Worm (Caenorhabditis elegans) whole organism, young adult: Measurements from ENCODE around the gene mpk-1.

Experiments used
- B0261.1 ChIP-seq: sonication (generic microtip); optimal IDR thresholded peaks from 2 replicates; lab custom pipeline; 2016; ENCODE audit warnings: mild to moderate bottlenecking, missing genetic modification characterization, moderate library complexity, missing compliant biosample characterization
- F10E7.11 ChIP-seq: sonication (generic microtip); optimal IDR thresholded peaks from 2 replicates; lab custom pipeline; 2017; ENCODE audit warnings: mild to moderate bottlenecking, missing genetic modification characterization, moderate library complexity, missing compliant biosample characterization
- F49E8.2 ChIP-seq: sonication (generic microtip); optimal IDR thresholded peaks from 3 replicates; lab custom pipeline; 2017; ENCODE audit warnings: missing genetic modification characterization, mild to moderate bottlenecking, missing compliant biosample characterization, antibody characterized with exemption, moderate library complexity; ENCODE audit not compliant: insufficient read depth
- F52B5.7 ChIP-seq: sonication (generic microtip); optimal IDR thresholded peaks from 2 replicates; lab custom pipeline; 2016; ENCODE audit warnings: mild to moderate bottlenecking, missing genetic modification characterization, missing compliant biosample characterization
- T26A5.8 ChIP-seq: sonication (generic microtip); optimal IDR thresholded peaks from 2 replicates; lab custom pipeline; 2016; ENCODE audit warnings: missing genetic modification characterization, missing compliant biosample characterization
- Y53F4B.3 ChIP-seq: fragments of 200-800 bp; sonication (Bioruptor generic); IDR thresholded peaks from 2 replicates; pipeline ENCODE4 v1.3.6; 2022; ENCODE audit warnings: missing genetic modification reagents, missing genetic modification characterization, missing compliant biosample characterization
- ZK185.1 ChIP-seq: sonication (generic microtip); optimal IDR thresholded peaks from 2 replicates; lab custom pipeline; 2016; ENCODE audit warnings: mild to moderate bottlenecking, missing genetic modification characterization, missing compliant biosample characterization; ENCODE audit not compliant: poor library complexity, severe bottlenecking
- ama-1 ChIP-seq, 3 experiments: fragments of 150-350 bp in 1 of 3; sonication (generic microtip) in 2 of 3; optimal IDR thresholded peaks; 2 replicates each; lab custom pipeline; 2014 to 2018; ENCODE audit warnings: missing biosample characterization in 2 of 3, missing genetic modification characterization in 2 of 3, missing genetic modification reagents in 2 of 3
- atf-7 ChIP-seq: sonication (generic microtip); optimal IDR thresholded peaks from 2 replicates; lab custom pipeline; 2017; ENCODE audit warnings: mild to moderate bottlenecking, missing genetic modification characterization, missing compliant biosample characterization
- attf-3 ChIP-seq: fragments of 200-800 bp; sonication (Bioruptor generic); conservative IDR thresholded peaks from 2 replicates; pipeline ENCODE4 v1.3.6; 2022; ENCODE audit warnings: missing genetic modification reagents, missing genetic modification characterization, missing compliant biosample characterization
- ccch-3 ChIP-seq: fragments of 200-800 bp; sonication (Bioruptor generic); optimal IDR thresholded peaks from 2 replicates; lab custom pipeline; 2018; ENCODE audit warnings: mild to moderate bottlenecking, missing genetic modification characterization, missing compliant biosample characterization
- cebp-2 ChIP-seq: fragments of 200-800 bp; sonication (Bioruptor generic); IDR thresholded peaks from 2 replicates; pipeline ENCODE4 v1.3.6; 2022; ENCODE audit warnings: missing genetic modification characterization, missing compliant biosample characterization
- ceh-100 ChIP-seq: fragments of 200-800 bp; sonication (Bioruptor generic); IDR thresholded peaks from 2 replicates; pipeline ENCODE4 v1.3.6; 2022; ENCODE audit warnings: missing genetic modification reagents, missing genetic modification characterization, missing compliant biosample characterization
- ceh-58 ChIP-seq: fragments of 200-800 bp; sonication (Bioruptor generic); IDR thresholded peaks from 2 replicates; pipeline ENCODE4 v1.3.6; 2022; ENCODE audit warnings: missing genetic modification characterization, missing compliant biosample characterization
- ceh-91 ChIP-seq: fragments of 200-800 bp; sonication (Bioruptor generic); IDR thresholded peaks from 2 replicates; pipeline ENCODE4 v1.3.6; 2022; ENCODE audit warnings: missing genetic modification reagents, missing genetic modification characterization, missing compliant biosample characterization
- chd-7 ChIP-seq: sonication (generic microtip); optimal IDR thresholded peaks from 2 replicates; lab custom pipeline; 2016; ENCODE audit warnings: mild to moderate bottlenecking, missing genetic modification characterization, moderate library complexity, missing compliant biosample characterization
- die-1 ChIP-seq: sonication (generic microtip); optimal IDR thresholded peaks from 2 replicates; lab custom pipeline; 2016; ENCODE audit warnings: missing genotype, mild to moderate bottlenecking, missing genetic modification characterization, missing compliant biosample characterization
- egrh-3 ChIP-seq: fragments of 200-800 bp; sonication (Bioruptor generic); IDR thresholded peaks from 2 replicates; pipeline ENCODE4 v1.3.6; 2022; ENCODE audit warnings: missing genetic modification reagents, missing genetic modification characterization, missing compliant biosample characterization
- ekl-4 ChIP-seq: fragments of 200-800 bp; sonication (Bioruptor generic); IDR thresholded peaks from 2 replicates; pipeline ENCODE4 v1.3.6; 2022; ENCODE audit warnings: missing genetic modification reagents, missing genetic modification characterization, missing compliant biosample characterization
- gei-17 ChIP-seq: fragments of 200-800 bp; sonication (Bioruptor generic); optimal IDR thresholded peaks from 2 replicates; lab custom pipeline; 2018; ENCODE audit warnings: mild to moderate bottlenecking, missing genetic modification characterization, missing compliant biosample characterization
- hmg-1.2 ChIP-seq: fragments of 200-800 bp; sonication (Bioruptor generic); IDR thresholded peaks from 2 replicates; pipeline ENCODE4 v1.3.6; 2022; ENCODE audit warnings: missing genetic modification reagents, missing genetic modification characterization, missing compliant biosample characterization
- hrde-1 ChIP-seq: sonication (generic microtip); optimal IDR thresholded peaks from 2 replicates; lab custom pipeline; 2016; ENCODE audit warnings: missing genetic modification characterization, mild to moderate bottlenecking, missing compliant biosample characterization, moderate library complexity, missing genotype, missing genetic modification reagents, borderline replicate concordance
- lag-1 ChIP-seq: fragments of 200-800 bp; sonication (Bioruptor generic); IDR thresholded peaks from 2 replicates; pipeline ENCODE4 v1.3.6; 2022; ENCODE audit warnings: missing genetic modification reagents, missing genetic modification characterization, missing compliant biosample characterization
- let-607 ChIP-seq, 2 experiments: fragments of 200-800 bp in 1 of 2; sonication (Bioruptor generic) in 1 of 2; sonication (generic microtip) in 1 of 2; optimal IDR thresholded peaks; 2 replicates each; lab custom pipeline; 2016 to 2018; ENCODE audit warnings: mild to moderate bottlenecking in 2 of 2, missing compliant biosample characterization in 2 of 2, missing genetic modification characterization in 2 of 2, moderate library complexity in 2 of 2, missing genotype in 1 of 2
- lsy-27 ChIP-seq: sonication (generic microtip); optimal IDR thresholded peaks from 2 replicates; lab custom pipeline; 2017; ENCODE audit warnings: missing genetic modification characterization, mild to moderate bottlenecking, missing compliant biosample characterization, antibody characterized with exemption, missing genotype, borderline replicate concordance; ENCODE audit not compliant: insufficient read depth
- madf-3 ChIP-seq: fragments of 200-800 bp; sonication (Bioruptor generic); IDR thresholded peaks from 2 replicates; pipeline ENCODE4 v1.3.6; 2022; ENCODE audit warnings: missing genetic modification reagents, missing genetic modification characterization, missing compliant biosample characterization
- mel-28 ChIP-seq: sonication (generic microtip); optimal IDR thresholded peaks from 2 replicates; lab custom pipeline; 2016; ENCODE audit warnings: borderline replicate concordance, mild to moderate bottlenecking, missing genetic modification characterization, missing compliant biosample characterization
- nfya-1 ChIP-seq: sonication (generic microtip); optimal IDR thresholded peaks from 2 replicates; lab custom pipeline; 2017; ENCODE audit warnings: antibody characterized with exemption, missing compliant biosample characterization, missing genetic modification characterization, borderline replicate concordance; ENCODE audit not compliant: insufficient read depth
- nfyb-1 ChIP-seq: fragments of 200-800 bp; sonication (Bioruptor generic); IDR thresholded peaks from 2 replicates; pipeline ENCODE4 v1.3.6; 2022; ENCODE audit warnings: missing genetic modification reagents, missing genetic modification characterization, missing compliant biosample characterization
- nhr-120 ChIP-seq: fragments of 200-800 bp; sonication (Bioruptor generic); IDR thresholded peaks from 2 replicates; pipeline ENCODE4 v1.3.6; 2022; ENCODE audit warnings: missing genetic modification characterization, missing compliant biosample characterization
- nhr-90 ChIP-seq: sonication (generic microtip); optimal IDR thresholded peaks from 2 replicates; lab custom pipeline; 2016; ENCODE audit warnings: missing genotype, mild to moderate bottlenecking, missing genetic modification characterization, missing compliant biosample characterization
- pbrm-1 ChIP-seq: fragments of 200-800 bp; sonication (Bioruptor generic); IDR thresholded peaks from 2 replicates; pipeline ENCODE4 v1.3.6; 2022; ENCODE audit warnings: missing genetic modification reagents, missing genetic modification characterization, missing compliant biosample characterization
- snpc-1.3 ChIP-seq: sonication (generic microtip); optimal IDR thresholded peaks from 2 replicates; lab custom pipeline; 2017; ENCODE audit warnings: missing genetic modification characterization, mild to moderate bottlenecking, missing compliant biosample characterization, antibody characterized with exemption, moderate library complexity, missing genotype, missing genetic modification reagents; ENCODE audit not compliant: insufficient read depth
- zfh-2 ChIP-seq: fragments of 200-800 bp; sonication (Bioruptor generic); conservative IDR thresholded peaks from 2 replicates; pipeline ENCODE4 v1.3.6; 2022; ENCODE audit warnings: missing genetic modification reagents, missing genetic modification characterization, missing compliant biosample characterization
- zim-3 ChIP-seq: sonication (generic microtip); optimal IDR thresholded peaks from 2 replicates; lab custom pipeline; 2017; ENCODE audit warnings: mild to moderate bottlenecking, missing genetic modification characterization, moderate library complexity, missing compliant biosample characterization

The mpk-1 gene

DNA sequence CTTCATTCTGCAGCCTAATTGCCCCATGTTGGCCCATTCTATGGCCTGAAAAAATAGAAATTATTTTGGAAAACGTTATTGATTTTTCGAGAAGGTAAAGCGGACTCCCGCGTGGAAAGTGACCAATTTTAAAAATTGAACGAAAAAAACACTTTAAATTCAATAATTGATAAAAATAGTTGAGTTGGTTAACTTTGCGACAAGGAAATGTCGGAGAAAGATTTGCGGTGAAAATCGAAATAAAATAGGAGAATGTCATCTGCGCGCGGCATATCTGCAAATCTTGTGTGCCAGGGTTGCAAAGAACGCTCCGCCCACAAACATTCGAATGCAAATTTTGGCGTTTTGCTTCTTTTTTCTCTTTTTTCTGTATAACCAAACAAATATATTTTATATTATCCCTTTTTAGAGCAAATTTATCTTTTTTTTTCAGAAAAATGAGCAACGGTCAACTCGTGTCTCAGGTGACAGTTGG, 57.0 kb downstream of the mpk-1 start, which contains the start of the genes rnf-121 and C16C10.4 (continued):
- TF ChIP-seq T26A5.8 (no peak), nhr-90 (tag; lab: Kevin White, UChicago) (no peak), Y53F4B.3 (GFP tag; lab: Robert Waterston, UW) (no peak), zfh-2 (GFP tag; lab: Robert Waterston, UW) (no peak), let-607 (tag; optimal IDR thresholded peaks at IDR 0.05; lab: Kevin White, UChicago) (peak in 1 of 2 experiments; percentile 42), nfyb-1 (GFP tag; lab: Robert Waterston, UW) (peak; percentile 77; the same call in 1 of the 2 replicates), ama-1 (optimal IDR thresholded peaks at IDR 0.05; lab: Kevin White, UChicago) (no peak), ama-1 (GFP tag; optimal IDR thresholded peaks at IDR 0.05; lab: Kevin White, UChicago) (peak in 1 of 2 experiments; percentile 62), atf-7 (tag; lab: Kevin White, UChicago) (no peak), B0261.1 (no peak), snpc-1.3 (tag; lab: Kevin White, UChicago) (peak; percentile 71), zim-3 (tag; lab: Kevin White, UChicago) (no peak), attf-3 (GFP tag; lab: Robert Waterston, UW) (no peak), pbrm-1 (GFP tag; lab: Robert Waterston, UW) (peak; percentile 31; the same call in 1 of the 2 replicates), nhr-120 (GFP tag; lab: Robert Waterston, UW) (no peak), lag-1 (GFP tag; lab: Robert Waterston, UW) (no peak), ekl-4 (GFP tag; lab: Robert Waterston, UW) (peak; percentile 60; the same call in 1 of the 2 replicates), ceh-91 (GFP tag; lab: Robert Waterston, UW) (no peak), nfya-1 (tag; lab: Kevin White, UChicago) (no peak), chd-7 (tag; lab: Kevin White, UChicago) (no peak), mel-28 (tag; lab: Kevin White, UChicago) (no peak), ceh-100 (peak; percentile 77), die-1 (tag; lab: Kevin White, UChicago) (peak; percentile 50), egrh-3 (GFP tag; lab: Robert Waterston, UW) (no peak), gei-17 (GFP tag; lab: Kevin White, UChicago) (no peak), madf-3 (GFP tag; lab: Robert Waterston, UW) (no peak), F52B5.7 (tag; lab: Kevin White, UChicago) (peak; percentile 29), lsy-27 (tag; lab: Kevin White, UChicago) (no peak), ceh-58 (GFP tag; lab: Robert Waterston, UW) (no peak)
- TF ChIP-seq, all 124 proteins: peak for 49

DNA sequence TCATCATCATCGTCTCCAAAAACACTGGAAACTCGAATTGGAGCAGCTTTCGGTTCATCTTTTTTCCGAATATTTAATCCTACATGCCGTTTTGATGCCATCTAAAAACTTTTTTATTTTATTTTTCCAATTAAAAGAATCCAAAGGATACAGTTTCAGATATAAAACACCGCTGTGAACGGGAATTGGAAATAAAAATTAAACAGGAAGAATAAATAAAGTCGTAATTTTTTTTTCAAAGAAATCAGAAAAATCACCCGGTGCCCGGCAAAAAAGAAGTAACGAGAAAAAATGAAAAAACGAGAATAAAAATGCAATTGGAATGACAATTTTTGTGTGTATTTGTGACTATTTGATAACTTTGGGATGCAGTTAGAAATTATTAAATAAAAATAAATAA, 59.2 kb downstream of the mpk-1 start, which contains the start of gene ccdc-55:
ccdc-55 (minus strand) TSS at position 101 of the 400 bp plus-strand sequence.
- TF ChIP-seq hrde-1 (tag; lab: Kevin White, UChicago) (no peak), F49E8.2 (no peak), hmg-1.2 (GFP tag; lab: Robert Waterston, UW) (no peak), ccch-3 (GFP tag; lab: Kevin White, UChicago) (no peak), Y53F4B.3 (GFP tag; lab: Robert Waterston, UW) (no peak), cebp-2 (GFP tag; lab: Robert Waterston, UW) (no peak), ZK185.1 (tag; lab: Kevin White, UChicago) (no peak), F10E7.11 (tag; lab: Kevin White, UChicago) (no peak)
